Worm (Caenorhabditis elegans) whole organism, L2 larva: ENCODE results near the gene F41E6.7.

ENCODE experiments used
- F13H6.1 ChIP-seq: sonication (generic microtip); optimal IDR thresholded peaks from 2 replicates; lab custom pipeline; 2016; ENCODE audit warnings: missing genetic modification characterization, missing compliant biosample characterization
- R02D3.7 ChIP-seq: fragments of 150-350 bp; optimal IDR thresholded peaks from 2 replicates; lab custom pipeline; 2014; ENCODE audit warnings: missing biosample characterization, missing genetic modification characterization
- Y55F3AM.14 ChIP-seq: fragments of 200-800 bp; sonication (Bioruptor generic); optimal IDR thresholded peaks from 2 replicates; lab custom pipeline; 2018; ENCODE audit warnings: mild to moderate bottlenecking, missing genetic modification characterization, missing compliant biosample characterization
- ZK546.5 ChIP-seq: sonication (generic microtip); optimal IDR thresholded peaks from 2 replicates; lab custom pipeline; 2017; ENCODE audit warnings: missing biosample characterization, missing genetic modification characterization
- alr-1 ChIP-seq: fragments of 150-350 bp; optimal IDR thresholded peaks from 2 replicates; lab custom pipeline; 2014; ENCODE audit warnings: missing biosample characterization, missing genetic modification characterization
- aly-2 ChIP-seq: fragments of 150-350 bp; optimal IDR thresholded peaks from 2 replicates; lab custom pipeline; 2014; ENCODE audit warnings: missing biosample characterization, missing genetic modification characterization
- blmp-1 ChIP-seq: sonication (generic microtip); optimal IDR thresholded peaks from 2 replicates; lab custom pipeline; 2017; ENCODE audit warnings: missing genetic modification characterization, mild to moderate bottlenecking, missing compliant biosample characterization, antibody characterized with exemption, moderate library complexity; ENCODE audit not compliant: insufficient read depth
- ceh-16 ChIP-seq: fragments of 150-350 bp; optimal IDR thresholded peaks from 2 replicates; lab custom pipeline; 2014; ENCODE audit warnings: missing biosample characterization, missing genetic modification characterization
- ceh-82 ChIP-seq: fragments of 150-350 bp; optimal IDR thresholded peaks from 2 replicates; lab custom pipeline; 2014; ENCODE audit warnings: missing biosample characterization, missing genetic modification characterization
- dmd-4 ChIP-seq: sonication (generic microtip); optimal IDR thresholded peaks from 2 replicates; lab custom pipeline; 2017; ENCODE audit warnings: missing biosample characterization, missing genetic modification characterization
- egl-27 ChIP-seq: sonication (generic microtip); optimal IDR thresholded peaks from 3 replicates; lab custom pipeline; 2017; ENCODE audit warnings: missing biosample characterization, missing genetic modification reagents, missing genetic modification characterization
- elt-1 ChIP-seq: fragments of 150-350 bp; optimal IDR thresholded peaks from 2 replicates; lab custom pipeline; 2014; ENCODE audit warnings: missing biosample characterization, missing genetic modification characterization
- elt-3 ChIP-seq: sonication (generic microtip); optimal IDR thresholded peaks from 2 replicates; lab custom pipeline; 2017; ENCODE audit warnings: missing biosample characterization, missing genetic modification characterization
- gmeb-1 ChIP-seq: fragments of 150-350 bp; optimal IDR thresholded peaks from 2 replicates; lab custom pipeline; 2014; ENCODE audit warnings: missing biosample characterization, missing genetic modification characterization
- lin-11 ChIP-seq: fragments of 150-350 bp; sonication (generic microtip); optimal IDR thresholded peaks from 2 replicates; lab custom pipeline; 2014; ENCODE audit warnings: missing biosample characterization, missing genetic modification characterization, inconsistent platforms, mixed read lengths
- lin-13 ChIP-seq: fragments of 150-350 bp; optimal IDR thresholded peaks from 2 replicates; lab custom pipeline; 2014; ENCODE audit warnings: missing biosample characterization, missing genetic modification reagents, missing genetic modification characterization
- lin-39 ChIP-seq: fragments of 150-350 bp; optimal IDR thresholded peaks from 2 replicates; lab custom pipeline; 2014; ENCODE audit warnings: missing biosample characterization, missing genetic modification reagents, missing genetic modification characterization
- mab-5 ChIP-seq: fragments of 150-350 bp; optimal IDR thresholded peaks from 2 replicates; lab custom pipeline; 2014; ENCODE audit warnings: missing biosample characterization, missing genetic modification characterization
- mbf-1 ChIP-seq: sonication (generic microtip); optimal IDR thresholded peaks from 2 replicates; lab custom pipeline; 2017; ENCODE audit warnings: missing biosample characterization, missing genetic modification characterization
- mdl-1 ChIP-seq, 2 experiments: fragments of 150-350 bp in 1 of 2; sonication (generic microtip) in 1 of 2; optimal IDR thresholded peaks; 2 replicates each; lab custom pipeline; 2017; ENCODE audit warnings: missing biosample characterization in 2 of 2, missing genetic modification characterization in 2 of 2
- nhr-11 ChIP-seq: fragments of 150-350 bp; optimal IDR thresholded peaks from 2 replicates; lab custom pipeline; 2014; ENCODE audit warnings: missing biosample characterization, missing genetic modification characterization
- nhr-12 ChIP-seq: fragments of 150-350 bp; optimal IDR thresholded peaks from 2 replicates; lab custom pipeline; 2014; ENCODE audit warnings: missing biosample characterization, missing genetic modification characterization
- nhr-129 ChIP-seq: fragments of 150-350 bp; optimal IDR thresholded peaks from 2 replicates; lab custom pipeline; 2014; ENCODE audit warnings: missing biosample characterization, missing genetic modification characterization
- nhr-237 ChIP-seq: fragments of 150-350 bp; optimal IDR thresholded peaks from 2 replicates; lab custom pipeline; 2014; ENCODE audit warnings: missing biosample characterization, missing genetic modification characterization
- nhr-25 ChIP-seq: fragments of 150-350 bp; sonication (generic microtip); optimal IDR thresholded peaks from 3 replicates; lab custom pipeline; 2014; ENCODE audit warnings: missing biosample characterization, missing genetic modification characterization
- nhr-6 ChIP-seq: fragments of 150-350 bp; optimal IDR thresholded peaks from 2 replicates; lab custom pipeline; 2014; ENCODE audit warnings: missing biosample characterization, missing genetic modification characterization
- nhr-77 ChIP-seq: fragments of 150-350 bp; optimal IDR thresholded peaks from 2 replicates; lab custom pipeline; 2014; ENCODE audit warnings: missing biosample characterization, missing genetic modification characterization
- peb-1 ChIP-seq: fragments of 150-350 bp; optimal IDR thresholded peaks from 2 replicates; lab custom pipeline; 2014; ENCODE audit warnings: missing biosample characterization, missing genetic modification characterization
- sma-3 ChIP-seq: sonication (generic microtip); optimal IDR thresholded peaks from 2 replicates; lab custom pipeline; 2016; ENCODE audit warnings: missing genetic modification reagents, missing genetic modification characterization, missing compliant biosample characterization
- snpc-4 ChIP-seq: fragments of 150-350 bp; optimal IDR thresholded peaks from 2 replicates; lab custom pipeline; 2014; ENCODE audit warnings: missing biosample characterization, missing genetic modification characterization
- unc-39 ChIP-seq: fragments of 150-350 bp; optimal IDR thresholded peaks from 2 replicates; lab custom pipeline; 2014; ENCODE audit warnings: missing biosample characterization, missing genetic modification characterization
- unc-55 ChIP-seq: fragments of 150-350 bp; sonication (generic microtip); optimal IDR thresholded peaks from 3 replicates; lab custom pipeline; 2014; ENCODE audit warnings: missing biosample characterization, missing genetic modification reagents, missing genetic modification characterization
- unc-62 ChIP-seq: fragments of 150-350 bp; optimal IDR thresholded peaks from 2 replicates; lab custom pipeline; 2014; ENCODE audit warnings: missing biosample characterization, missing genetic modification reagents, missing genetic modification characterization
- zag-1 ChIP-seq: fragments of 150-350 bp; optimal IDR thresholded peaks from 2 replicates; lab custom pipeline; 2014; ENCODE audit warnings: missing biosample characterization, missing genetic modification characterization
- ztf-11 ChIP-seq: sonication (generic microtip); optimal IDR thresholded peaks from 2 replicates; lab custom pipeline; 2017; ENCODE audit warnings: missing biosample characterization, missing genetic modification characterization
- ztf-4 ChIP-seq: fragments of 150-350 bp; optimal IDR thresholded peaks from 2 replicates; lab custom pipeline; 2014; ENCODE audit warnings: missing biosample characterization, missing genetic modification characterization

Gene F41E6.7

DNA sequence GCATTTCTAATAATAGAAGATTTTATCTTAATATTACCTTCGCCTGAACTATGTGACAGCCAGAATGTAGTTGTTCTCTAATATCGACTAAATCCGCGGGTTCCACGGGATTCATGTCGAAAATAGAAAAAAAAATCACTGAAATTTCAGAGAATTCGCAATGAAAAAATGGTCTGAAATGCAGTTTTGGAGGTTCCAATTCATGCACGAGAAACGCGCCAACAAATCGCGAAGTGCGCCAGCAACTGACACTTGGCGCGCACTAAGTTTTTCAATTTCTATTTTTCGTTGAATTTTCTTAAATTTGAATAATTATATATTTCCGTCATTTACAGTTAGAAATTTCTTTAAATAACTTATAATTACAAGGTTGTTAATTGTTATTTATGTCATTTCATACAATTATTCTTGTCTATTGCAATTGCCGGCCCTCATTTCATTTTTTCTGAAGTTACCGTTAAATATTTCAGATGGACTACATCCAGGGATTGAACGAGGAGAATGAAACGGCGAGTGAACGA, 29.2 kb downstream of the F41E6.7 start, which contains the start of the genes F25G6.9 and symk-1 (continued):
- TF ChIP-seq nhr-25 (tag; lab: Kevin White, UChicago) (no peak), dmd-4 (tag; lab: Kevin White, UChicago) (no peak), sma-3 (GFP tag; lab: Kevin White, UChicago) (peak; percentile 46), nhr-129 (tag; lab: Kevin White, UChicago) (peak; percentile 20), unc-62 (GFP tag; lab: Kevin White, UChicago) (no peak), nhr-237 (tag; lab: Kevin White, UChicago) (no peak), ceh-82 (tag; lab: Kevin White, UChicago) (no peak), alr-1 (tag; lab: Kevin White, UChicago) (no peak), gmeb-1 (tag; lab: Kevin White, UChicago) (peak; percentile 82), elt-1 (tag; lab: Kevin White, UChicago) (no peak), Y55F3AM.14 (no peak), ZK546.5 (tag; lab: Kevin White, UChicago) (no peak), elt-3 (tag; lab: Kevin White, UChicago) (no peak), aly-2 (tag; lab: Kevin White, UChicago) (no peak), ztf-4 (tag; lab: Kevin White, UChicago) (no peak), unc-39 (no peak), nhr-6 (tag; lab: Kevin White, UChicago) (no peak), blmp-1 (tag; lab: Kevin White, UChicago) (no peak)

DNA sequence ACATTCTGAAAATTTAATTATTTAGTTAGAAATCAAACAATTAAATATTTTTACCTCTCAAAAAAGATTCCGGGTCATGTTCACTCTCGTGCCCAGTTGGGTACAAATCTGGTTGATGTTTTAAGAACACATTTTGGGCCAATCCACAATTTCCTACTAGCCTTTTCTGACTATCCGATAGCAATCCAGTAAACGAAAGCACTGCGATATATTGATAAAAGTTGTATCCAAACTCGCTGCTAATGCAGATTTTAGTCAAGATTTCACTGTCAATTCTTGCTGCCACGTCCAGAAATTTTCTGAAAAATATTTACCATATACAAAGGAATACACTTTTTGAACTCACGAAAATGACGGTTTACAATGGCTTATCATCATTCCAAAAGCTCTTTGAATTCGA, 29.9 kb downstream of the F41E6.7 start:
- TF ChIP-seq peb-1 (tag; lab: Kevin White, UChicago), result no peak
- no peak for TF ChIP-seq ZK546.5 (tag; lab: Kevin White, UChicago)
- TF ChIP-seq lin-13 (GFP tag; lab: Kevin White, UChicago), result no peak
- no peak for TF ChIP-seq nhr-237 (tag; lab: Kevin White, UChicago)
- no peak for TF ChIP-seq sma-3 (GFP tag; lab: Kevin White, UChicago)
- no peak for TF ChIP-seq lin-39
- TF ChIP-seq dmd-4 (tag; lab: Kevin White, UChicago), result no peak
- TF ChIP-seq ztf-11 (tag; lab: Kevin White, UChicago), result no peak
- TF ChIP-seq aly-2 (tag; lab: Kevin White, UChicago), result no peak
- TF ChIP-seq ceh-16 (tag; lab: Kevin White, UChicago), result no peak
- TF ChIP-seq nhr-11 (tag; lab: Kevin White, UChicago), result no peak
- TF ChIP-seq nhr-129 (tag; lab: Kevin White, UChicago), result no peak
- no peak for TF ChIP-seq nhr-12
- no peak for TF ChIP-seq unc-55 (GFP tag; lab: Kevin White, UChicago)
- TF ChIP-seq egl-27 (tag; lab: Kevin White, UChicago), result no peak
- no peak for TF ChIP-seq snpc-4 (tag; lab: Kevin White, UChicago)
- no peak for TF ChIP-seq mab-5 (tag; lab: Kevin White, UChicago)
- TF ChIP-seq elt-1 (tag; lab: Kevin White, UChicago), result no peak

DNA sequence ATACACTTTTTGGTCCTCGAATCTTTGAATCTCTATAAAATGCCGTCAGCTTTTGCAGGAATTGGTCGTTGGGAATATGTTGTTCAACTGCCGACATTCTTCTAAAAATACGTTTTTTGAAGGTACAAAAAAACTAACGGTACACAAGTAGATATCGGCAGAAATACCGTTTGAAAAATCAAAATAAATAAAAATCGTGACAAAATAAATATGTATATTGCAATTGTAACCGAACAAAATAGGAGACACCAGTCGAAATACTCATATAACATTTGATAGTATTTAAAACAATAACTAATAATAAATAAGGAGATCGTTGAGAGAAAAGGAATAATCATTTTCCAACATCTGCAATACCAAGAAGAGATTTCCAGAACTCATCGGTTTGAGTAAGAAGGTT, 34.0 kb downstream of the F41E6.7 start, which contains the start of gene F25G6.8:
Gene F25G6.8, minus strand, starts transcription at position 101 of the 400 bp plus-strand sequence.
- TF ChIP-seq peb-1 (tag; lab: Kevin White, UChicago) (no peak), unc-62 (GFP tag; lab: Kevin White, UChicago) (no peak), lin-13 (GFP tag; lab: Kevin White, UChicago) (no peak), ceh-82 (tag; lab: Kevin White, UChicago) (no peak), R02D3.7 (tag; lab: Kevin White, UChicago) (no peak), unc-55 (GFP tag; lab: Kevin White, UChicago) (no peak), blmp-1 (tag; lab: Kevin White, UChicago) (no peak), mdl-1 (tag; optimal IDR thresholded peaks at IDR 0.05; lab: Kevin White, UChicago) (no peak), lin-11 (no peak), ZK546.5 (tag; lab: Kevin White, UChicago) (no peak), nhr-77 (no peak), snpc-4 (tag; lab: Kevin White, UChicago) (no peak), ceh-16 (tag; lab: Kevin White, UChicago) (no peak), zag-1 (tag; lab: Kevin White, UChicago) (no peak), mbf-1 (tag; lab: Kevin White, UChicago) (no peak), F13H6.1 (tag; lab: Kevin White, UChicago) (no peak)
